Worm (Caenorhabditis elegans) whole organism, L4 larva: ENCODE measurements around the gene ril-1.
A peak's percentile ranks its signal among the peaks of the same experiment; 100 is the strongest.

Experiments used
- F26F4.8 ChIP-seq: fragments of 200-800 bp; sonication (Bioruptor generic); conservative IDR thresholded peaks from 2 replicates; pipeline ENCODE4 v1.3.6; 2022; ENCODE audit warnings: missing genetic modification characterization, missing compliant biosample characterization
- Y75B8A.6 ChIP-seq: fragments of 200-800 bp; sonication (Bioruptor generic); IDR thresholded peaks from 2 replicates; pipeline ENCODE4 v1.3.6; 2022; ENCODE audit warnings: missing genetic modification reagents, missing genetic modification characterization, missing compliant biosample characterization
- aha-1 ChIP-seq: fragments of 150-350 bp; peaks from one replicate; lab custom pipeline; 2014; ENCODE audit warnings: missing biosample characterization, missing genetic modification characterization
- arid-1 ChIP-seq: fragments of 200-800 bp; sonication (Bioruptor generic); conservative IDR thresholded peaks from 2 replicates; pipeline ENCODE4 v1.3.6; 2022; ENCODE audit warnings: missing genetic modification reagents, missing genetic modification characterization, missing compliant biosample characterization
- ceh-28 ChIP-seq: fragments of 150-350 bp; optimal IDR thresholded peaks from 2 replicates; lab custom pipeline; 2014; ENCODE audit warnings: missing biosample characterization, missing genetic modification reagents, missing genetic modification characterization
- daf-16 ChIP-seq, 3 experiments: sonication (generic microtip); optimal IDR thresholded peaks; 2 replicates each; lab custom pipeline; 2016 to 2017; ENCODE audit warnings: missing genetic modification characterization in 3 of 3, missing genetic modification reagents in 3 of 3, mild to moderate bottlenecking in 2 of 3, missing compliant biosample characterization in 2 of 3, missing biosample characterization in 1 of 3, moderate library complexity in 1 of 3
- daf-19 ChIP-seq: fragments of 200-800 bp; sonication (Bioruptor generic); conservative IDR thresholded peaks from 2 replicates; pipeline ENCODE4 v1.3.6; 2022; ENCODE audit warnings: missing genetic modification characterization, missing compliant biosample characterization
- dmd-6 ChIP-seq: fragments of 200-800 bp; sonication (Bioruptor generic); IDR thresholded peaks from 2 replicates; pipeline ENCODE4 v1.3.6; 2022; ENCODE audit warnings: missing genetic modification reagents, missing genetic modification characterization, missing compliant biosample characterization
- dmd-8 ChIP-seq: fragments of 200-800 bp; sonication (Bioruptor generic); IDR thresholded peaks from 2 replicates; pipeline ENCODE4 v1.3.6; 2022; ENCODE audit warnings: missing genetic modification characterization, missing compliant biosample characterization
- dpl-1 ChIP-seq: fragments of 150-350 bp; optimal IDR thresholded peaks from 2 replicates; lab custom pipeline; 2014; ENCODE audit warnings: missing biosample characterization, missing genetic modification reagents, missing genetic modification characterization
- duxl-1 ChIP-seq: sonication (generic microtip); optimal IDR thresholded peaks from 2 replicates; lab custom pipeline; 2016; ENCODE audit warnings: mild to moderate bottlenecking, missing genetic modification characterization, moderate library complexity, missing compliant biosample characterization; ENCODE audit not compliant: poor library complexity
- egl-43 ChIP-seq: fragments of 200-800 bp; sonication (Bioruptor generic); IDR thresholded peaks from 2 replicates; pipeline ENCODE4 v1.3.6; 2022; ENCODE audit warnings: missing genetic modification reagents, missing genetic modification characterization, missing compliant biosample characterization
- fos-1 ChIP-seq: fragments of 150-350 bp; optimal IDR thresholded peaks from 2 replicates; lab custom pipeline; 2014; ENCODE audit warnings: missing biosample characterization, missing genetic modification characterization
- jun-1 ChIP-seq: fragments of 150-350 bp; optimal IDR thresholded peaks from 2 replicates; lab custom pipeline; 2014; ENCODE audit warnings: missing biosample characterization, missing genetic modification reagents, missing genetic modification characterization
- lim-7 ChIP-seq: fragments of 200-800 bp; sonication (Bioruptor generic); IDR thresholded peaks from 2 replicates; pipeline ENCODE4 v1.3.6; 2022; ENCODE audit warnings: missing genetic modification characterization, missing compliant biosample characterization
- lin-1 ChIP-seq: fragments of 200-800 bp; sonication (Bioruptor generic); IDR thresholded peaks from 2 replicates; pipeline ENCODE4 v1.3.6; 2022; ENCODE audit warnings: missing genetic modification reagents, missing genetic modification characterization, missing compliant biosample characterization
- lin-38 ChIP-seq: fragments of 200-800 bp; sonication (Bioruptor generic); IDR thresholded peaks from 2 replicates; pipeline ENCODE4 v1.3.6; 2022; ENCODE audit warnings: missing genetic modification reagents, missing genetic modification characterization, missing compliant biosample characterization
- lin-39 ChIP-seq: fragments of 150-350 bp; optimal IDR thresholded peaks from 2 replicates; lab custom pipeline; 2014; ENCODE audit warnings: missing biosample characterization, missing genetic modification reagents, missing genetic modification characterization
- lsy-2 ChIP-seq, 2 experiments: fragments of 150-350 bp in 1 of 2; sonication (generic microtip) in 1 of 2; optimal IDR thresholded peaks; 2 replicates each; lab custom pipeline; 2014 to 2017; ENCODE audit warnings: missing biosample characterization in 2 of 2, missing genetic modification characterization in 2 of 2
- mdl-1 ChIP-seq, 2 experiments: fragments of 150-350 bp in 1 of 2; sonication (generic microtip) in 1 of 2; optimal IDR thresholded peaks; 2 replicates each; lab custom pipeline; 2014 to 2017; ENCODE audit warnings: missing biosample characterization in 2 of 2, missing genetic modification characterization in 2 of 2
- mep-1 ChIP-seq: fragments of 150-350 bp; sonication (generic microtip); optimal IDR thresholded peaks from 3 replicates; lab custom pipeline; 2014; ENCODE audit warnings: missing biosample characterization, missing genetic modification characterization
- mxl-2 ChIP-seq: fragments of 200-800 bp; sonication (Bioruptor generic); conservative IDR thresholded peaks from 2 replicates; pipeline ENCODE4 v1.3.6; 2022; ENCODE audit warnings: missing genetic modification reagents, missing genetic modification characterization, missing compliant biosample characterization
- nhr-28 ChIP-seq: fragments of 150-350 bp; optimal IDR thresholded peaks from 2 replicates; lab custom pipeline; 2014; ENCODE audit warnings: missing biosample characterization, missing genetic modification characterization
- nhr-42 ChIP-seq: fragments of 200-800 bp; sonication (Bioruptor generic); IDR thresholded peaks from 2 replicates; pipeline ENCODE4 v1.3.6; 2022; ENCODE audit warnings: missing genetic modification characterization, missing compliant biosample characterization
- nhr-6 ChIP-seq: fragments of 150-350 bp; optimal IDR thresholded peaks from 2 replicates; lab custom pipeline; 2014; ENCODE audit warnings: missing biosample characterization, missing genetic modification characterization
- nhr-77 ChIP-seq: fragments of 150-350 bp; optimal IDR thresholded peaks from 2 replicates; lab custom pipeline; 2014; ENCODE audit warnings: missing biosample characterization, missing genetic modification characterization
- php-3 ChIP-seq: fragments of 200-800 bp; sonication (Bioruptor generic); IDR thresholded peaks from 2 replicates; pipeline ENCODE4 v1.3.6; 2022; ENCODE audit warnings: missing genetic modification reagents, missing genetic modification characterization, missing compliant biosample characterization
- pqm-1 ChIP-seq: sonication (generic microtip); optimal IDR thresholded peaks from 2 replicates; lab custom pipeline; 2017; ENCODE audit warnings: missing biosample characterization, missing genetic modification characterization
- rbr-2 ChIP-seq: sonication (generic microtip); optimal IDR thresholded peaks from 2 replicates; lab custom pipeline; 2016; ENCODE audit warnings: missing genotype, missing genetic modification characterization, missing compliant biosample characterization
- set-16 ChIP-seq: fragments of 200-800 bp; sonication (Bioruptor generic); IDR thresholded peaks from 2 replicates; pipeline ENCODE4 v1.3.6; 2022; ENCODE audit warnings: missing genetic modification reagents, missing genetic modification characterization, missing compliant biosample characterization
- snpc-1.2 ChIP-seq: fragments of 200-800 bp; sonication (Bioruptor generic); IDR thresholded peaks from 2 replicates; pipeline ENCODE4 v1.3.6; 2022; ENCODE audit warnings: missing genetic modification reagents, missing genetic modification characterization, missing compliant biosample characterization
- spr-3 ChIP-seq: fragments of 200-800 bp; sonication (Bioruptor generic); optimal IDR thresholded peaks from 2 replicates; lab custom pipeline; 2018; ENCODE audit warnings: mild to moderate bottlenecking, missing genetic modification characterization, missing compliant biosample characterization
- tag-97 ChIP-seq: fragments of 200-800 bp; sonication (Bioruptor generic); IDR thresholded peaks from 2 replicates; pipeline ENCODE4 v1.3.6; 2022; ENCODE audit warnings: missing genetic modification characterization, missing compliant biosample characterization
- tra-1 ChIP-seq: fragments of 200-800 bp; sonication (Bioruptor generic); IDR thresholded peaks from 2 replicates; pipeline ENCODE4 v1.3.6; 2022; ENCODE audit warnings: missing genetic modification reagents, missing genetic modification characterization, missing compliant biosample characterization
- unc-130 ChIP-seq: sonication (generic microtip); optimal IDR thresholded peaks from 2 replicates; lab custom pipeline; 2016; ENCODE audit warnings: missing genetic modification reagents, missing genetic modification characterization, missing compliant biosample characterization
- unc-62 ChIP-seq, 3 experiments: fragments of 150-350 bp in 1 of 3; sonication (generic microtip); optimal IDR thresholded peaks in 2 of 3; peaks in 1 of 3; 1 replicate in 1 of 3; 2 replicates in 2 of 3; lab custom pipeline; 2014 to 2017; ENCODE audit warnings: missing biosample characterization in 3 of 3, missing genetic modification characterization in 3 of 3, missing genetic modification reagents in 3 of 3, missing genotype in 1 of 3
- zag-1 ChIP-seq: fragments of 150-350 bp; optimal IDR thresholded peaks from 2 replicates; lab custom pipeline; 2014; ENCODE audit warnings: missing biosample characterization, missing genetic modification characterization

The ril-1 gene

DNA sequence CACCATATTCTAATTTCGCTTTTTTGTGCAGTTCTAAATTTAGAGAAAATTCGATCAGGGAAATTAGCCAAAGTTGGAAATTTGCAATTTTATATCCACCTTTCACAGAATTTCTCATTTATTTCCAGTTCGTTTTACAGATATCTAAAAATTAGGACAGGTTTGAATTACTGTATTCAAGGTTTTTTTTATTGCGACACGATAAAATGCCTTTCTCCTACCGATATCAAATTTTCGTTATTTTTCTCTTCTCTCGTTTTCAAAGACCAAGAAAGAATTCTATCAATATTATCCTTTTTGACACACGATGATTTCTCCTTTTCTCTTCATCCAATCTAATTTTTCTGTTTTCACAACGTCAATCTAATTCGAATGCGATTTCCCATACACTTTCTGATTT is 22.6 kb upstream of the ril-1 start, which contains the start of gene C53A5.13:
C53A5.13 (plus strand) TSS at position 301 of the 400 bp plus-strand sequence.
- TF ChIP-seq mxl-2 (GFP tag; lab: Robert Waterston, UW) (no peak), tag-97 (GFP tag; lab: Robert Waterston, UW) (no peak), F26F4.8 (GFP tag; lab: Robert Waterston, UW) (no peak)

DNA sequence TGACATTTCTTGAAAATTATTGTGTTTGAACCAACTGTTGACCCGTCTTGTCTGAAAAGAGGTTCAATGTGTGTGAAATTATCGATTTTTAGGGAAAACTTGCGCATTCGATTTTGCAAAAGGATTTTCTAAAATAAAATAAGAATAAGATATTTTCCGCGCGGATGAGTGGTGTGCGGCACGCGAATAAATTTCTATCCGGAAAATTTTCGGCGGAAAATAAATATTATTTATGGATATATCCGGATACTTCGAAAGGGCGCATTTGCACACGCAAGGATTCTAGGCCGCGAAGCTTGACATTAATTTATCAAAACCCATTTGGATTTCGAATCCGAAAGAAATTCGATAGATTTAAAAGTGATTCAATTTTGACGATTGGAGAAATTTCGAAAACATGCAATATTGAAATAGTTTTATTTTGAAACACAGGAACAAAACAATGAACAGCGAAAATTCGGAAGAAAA is 21.9 kb upstream of the ril-1 start, which contains the start of gene rike-1:
rike-1 (minus strand) TSS at position 51 of the 468 bp plus-strand sequence.
- TF ChIP-seq zag-1 (tag; lab: Kevin White, UChicago) (no peak), nhr-28 (tag; lab: Kevin White, UChicago) (no peak), lin-38 (GFP tag; lab: Robert Waterston, UW) (peak; percentile 71), lsy-2 (tag; optimal IDR thresholded peaks at IDR 0.05; lab: Kevin White, UChicago) (peak in 1 of 2 experiments; percentile 24), ceh-28 (tag; lab: Kevin White, UChicago) (peak; percentile 28), unc-130 (GFP tag; lab: Kevin White, UChicago) (peak; percentile 22), nhr-42 (GFP tag; lab: Robert Waterston, UW) (no peak), mep-1 (peak; percentile 3)
- TF ChIP-seq, all 104 proteins: peak for 5

DNA sequence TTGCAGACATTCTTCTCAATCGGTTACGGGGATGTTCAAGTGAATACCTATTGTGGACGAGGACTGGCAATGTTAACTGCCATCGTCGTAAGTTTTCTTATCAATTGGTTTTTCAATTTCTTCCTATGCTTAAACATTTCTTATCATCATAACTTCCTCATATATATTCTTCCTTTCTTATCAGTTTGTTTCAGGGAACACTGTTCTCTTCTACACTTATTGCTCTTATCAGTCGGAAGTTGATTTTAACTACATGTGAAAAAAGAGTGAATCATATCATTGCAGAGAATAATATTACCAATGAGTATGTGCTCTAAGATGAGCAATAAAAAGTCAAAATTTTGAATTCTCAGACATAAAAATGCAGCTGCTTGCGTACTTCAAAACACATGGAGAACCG is 18.2 kb upstream of the ril-1 start:
- TF ChIP-seq nhr-6 (peak; percentile 73), nhr-28 (tag; lab: Kevin White, UChicago) (peak; percentile 86), lim-7 (GFP tag; lab: Robert Waterston, UW) (no peak), mdl-1 (tag; optimal IDR thresholded peaks at IDR 0.05; lab: Kevin White, UChicago) (no peak), dpl-1 (no peak), nhr-77 (tag; lab: Kevin White, UChicago) (peak; percentile 65), unc-130 (GFP tag; lab: Kevin White, UChicago) (no peak), set-16 (GFP tag; lab: Robert Waterston, UW) (no peak), tra-1 (GFP tag; lab: Robert Waterston, UW) (peak; percentile 50; the same call in 1 of the 2 replicates), snpc-1.2 (GFP tag; lab: Robert Waterston, UW) (no peak), arid-1 (no peak), php-3 (0 out of 2 replicates have a peak, but pooled peaks have one; percentile 40), pqm-1 (tag; lab: Kevin White, UChicago) (peak; percentile 94), lin-1 (GFP tag; lab: Robert Waterston, UW) (peak; percentile 43; the same call in 1 of the 2 replicates), jun-1 (tag; lab: Kevin White, UChicago) (peak; percentile 80), egl-43 (GFP tag; lab: Robert Waterston, UW) (no peak), rbr-2 (tag; lab: Kevin White, UChicago) (no peak), daf-16 (GFP tag; optimal IDR thresholded peaks at IDR 0.05; lab: Kevin White, UChicago) (no peak), daf-16 (tag; optimal IDR thresholded peaks at IDR 0.05; lab: Kevin White, UChicago) (peak; percentile 32), dmd-6 (peak; percentile 57), fos-1 (tag; lab: Kevin White, UChicago) (no peak), Y75B8A.6 (no peak)

DNA sequence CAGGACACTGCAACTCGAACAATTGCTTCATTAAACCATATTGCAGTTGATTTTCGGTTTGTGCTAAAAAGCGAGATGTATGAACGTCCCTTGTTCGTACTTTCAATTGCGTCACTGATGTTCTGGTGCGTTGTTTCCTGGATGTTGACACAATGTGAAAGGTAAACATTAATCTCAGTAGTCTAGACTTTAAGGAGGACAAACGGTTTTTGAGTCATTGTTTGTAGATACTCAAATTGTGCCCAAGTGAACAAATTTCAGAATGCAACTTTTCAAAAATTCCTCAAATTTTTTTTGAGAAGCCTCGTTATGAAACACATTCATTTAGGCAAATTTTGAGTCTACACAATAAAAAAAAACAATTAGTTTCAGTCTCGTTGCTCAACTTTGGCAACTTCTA is 17.0 kb upstream of the ril-1 start:
- peak in 1 of 2 experiments; percentile 58 for TF ChIP-seq unc-62 (GFP tag; optimal IDR thresholded peaks at IDR 0.05 in 1 of 2; lab: Kevin White, UChicago)
- TF ChIP-seq unc-62 (tag; optimal IDR thresholded peaks at IDR 0.05; lab: Kevin White, UChicago) = no peak
- no peak for TF ChIP-seq aha-1

DNA sequence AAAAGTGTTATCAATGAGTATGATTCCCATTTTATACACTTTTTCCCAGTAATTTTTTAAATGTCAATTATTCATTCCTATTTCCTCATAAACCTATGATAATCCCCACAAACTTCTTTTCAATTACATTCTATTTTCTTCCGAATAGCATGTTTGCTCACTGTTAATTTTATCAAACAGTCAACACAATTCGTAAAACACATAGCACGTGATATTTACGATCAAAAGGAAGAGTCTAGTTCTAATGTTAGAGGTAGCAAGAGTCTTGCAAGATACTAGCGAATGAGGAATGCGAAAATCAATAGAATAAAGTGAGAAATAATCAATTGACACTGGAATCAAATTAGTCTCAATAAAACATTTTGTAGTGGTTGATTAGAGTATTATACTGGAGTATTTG is 15.4 kb upstream of the ril-1 start:
- TF ChIP-seq spr-3 (no peak), dmd-8 (no peak), daf-19 (no peak), pqm-1 (tag; lab: Kevin White, UChicago) (no peak), daf-16 (GFP tag; optimal IDR thresholded peaks at IDR 0.05; lab: Kevin White, UChicago) (no peak), daf-16 (tag; optimal IDR thresholded peaks at IDR 0.05; lab: Kevin White, UChicago) (peak; percentile 35), lin-39 (no peak), duxl-1 (tag; lab: Kevin White, UChicago) (no peak)
